Fruit fly (Drosophila melanogaster) whole organism, embryonic: ENCODE measurements around the gene CG4577.

Experiments
- Abd-B ChIP-seq: fragments of 200-800 bp; sonication (Bioruptor generic); optimal IDR thresholded peaks from 2 replicates; lab custom pipeline; 2018; ENCODE audit warnings: missing biosample characterization, mild to moderate bottlenecking, missing genetic modification characterization, moderate library complexity
- Aef1 ChIP-seq: fragments of 200-800 bp; sonication (Bioruptor generic); IDR thresholded peaks from 3 replicates; pipeline ENCODE4 v1.3.6; 2022; ENCODE audit warnings: missing biosample characterization, missing genetic modification characterization
- Blimp-1 ChIP-seq: fragments of 200-800 bp; sonication (Bioruptor generic); optimal IDR thresholded peaks from 3 replicates; lab custom pipeline; 2018; ENCODE audit warnings: missing biosample characterization, missing genetic modification characterization, mild to moderate bottlenecking, moderate library complexity, missing genetic modification reagents
- CG10462 ChIP-seq: fragments of 200-800 bp; sonication (Bioruptor generic); optimal IDR thresholded peaks from 2 replicates; lab custom pipeline; 2016; ENCODE audit warnings: missing biosample characterization, missing genetic modification characterization
- CG12155 ChIP-seq: fragments of 200-800 bp; sonication (Bioruptor generic); optimal IDR thresholded peaks from 3 replicates; lab custom pipeline; 2016; ENCODE audit warnings: missing biosample characterization, missing genetic modification characterization
- CG12659 ChIP-seq: fragments of 200-800 bp; sonication (Bioruptor generic); optimal IDR thresholded peaks from 3 replicates; lab custom pipeline; 2017; ENCODE audit warnings: mild to moderate bottlenecking, missing biosample characterization, missing genetic modification reagents, missing genetic modification characterization
- CG14710 ChIP-seq: fragments of 200-800 bp; sonication (Bioruptor generic); optimal IDR thresholded peaks from 3 replicates; lab custom pipeline; 2019; ENCODE audit warnings: missing biosample characterization, mild to moderate bottlenecking, missing genetic modification characterization, moderate library complexity
- CG15269 ChIP-seq: fragments of 200-800 bp; sonication (Bioruptor generic); optimal IDR thresholded peaks from 2 replicates; lab custom pipeline; 2018; ENCODE audit warnings: missing biosample characterization, mild to moderate bottlenecking, missing genetic modification characterization, moderate library complexity
- CG16779 ChIP-seq: fragments of 200-800 bp; sonication (Bioruptor generic); IDR thresholded peaks from 2 replicates; pipeline ENCODE4 v1.3.6; 2022; ENCODE audit warnings: missing biosample characterization, missing genetic modification characterization
- CG17186 ChIP-seq: fragments of 200-800 bp; sonication (Bioruptor generic); optimal IDR thresholded peaks from 3 replicates; lab custom pipeline; 2017; ENCODE audit warnings: missing biosample characterization, missing genetic modification reagents, missing genetic modification characterization
- CG17385 ChIP-seq: fragments of 200-800 bp; sonication (Bioruptor generic); optimal IDR thresholded peaks from 3 replicates; lab custom pipeline; 2018; ENCODE audit warnings: missing biosample characterization, mild to moderate bottlenecking, missing genetic modification characterization
- CG18599 ChIP-seq: fragments of 200-800 bp; sonication (Bioruptor generic); optimal IDR thresholded peaks from 3 replicates; lab custom pipeline; 2017; ENCODE audit warnings: missing biosample characterization, missing genetic modification characterization, mild to moderate bottlenecking, moderate library complexity, missing genetic modification reagents
- CG2129 ChIP-seq: fragments of 200-800 bp; sonication (Bioruptor generic); IDR thresholded peaks from 2 replicates; pipeline ENCODE4 v1.3.6; 2022; ENCODE audit warnings: missing biosample characterization, missing genetic modification characterization; ENCODE audit not compliant: partially characterized antibody
- CG2712 ChIP-seq: fragments of 200-800 bp; optimal IDR thresholded peaks from 3 replicates; lab custom pipeline; 2019; ENCODE audit warnings: missing biosample characterization, mild to moderate bottlenecking, missing genetic modification characterization, moderate library complexity
- CG31388 ChIP-seq: fragments of 200-800 bp; sonication (Bioruptor generic); optimal IDR thresholded peaks from 2 replicates; lab custom pipeline; 2016; ENCODE audit warnings: missing biosample characterization, missing genetic modification characterization
- CG3163 ChIP-seq: fragments of 200-800 bp; sonication (Bioruptor generic); optimal IDR thresholded peaks from 3 replicates; lab custom pipeline; 2016; ENCODE audit warnings: missing biosample characterization, missing genetic modification characterization
- CG42726 ChIP-seq: fragments of 200-800 bp; sonication (Bioruptor generic); IDR thresholded peaks from 2 replicates; pipeline ENCODE4 v1.3.6; 2022; ENCODE audit warnings: missing biosample characterization, missing genetic modification characterization; ENCODE audit not compliant: partially characterized antibody
- CG4617 ChIP-seq: fragments of 200-800 bp; sonication (Bioruptor generic); optimal IDR thresholded peaks from 3 replicates; lab custom pipeline; 2016; ENCODE audit warnings: missing biosample characterization, missing genetic modification characterization, borderline replicate concordance
- CG6689 ChIP-seq: fragments of 200-800 bp; sonication (Bioruptor generic); IDR thresholded peaks from 2 replicates; pipeline ENCODE4 v1.3.6; 2022; ENCODE audit warnings: missing biosample characterization, missing genetic modification characterization
- CG8089 ChIP-seq: fragments of 200-800 bp; sonication (Bioruptor generic); optimal IDR thresholded peaks from 3 replicates; lab custom pipeline; 2016; ENCODE audit warnings: missing biosample characterization, missing genetic modification characterization
- Dp ChIP-seq: fragments of 200-800 bp; sonication (Bioruptor generic); optimal IDR thresholded peaks from 2 replicates; lab custom pipeline; 2018; ENCODE audit warnings: missing biosample characterization, mild to moderate bottlenecking, missing genetic modification characterization, moderate library complexity
- Ets65A ChIP-seq: fragments of 200-800 bp; sonication (Bioruptor generic); peaks from one replicate; lab custom pipeline; 2016; ENCODE audit warnings: missing biosample characterization, missing genetic modification characterization
- Ets97D ChIP-seq: fragments of 200-800 bp; sonication (Bioruptor generic); optimal IDR thresholded peaks from 3 replicates; lab custom pipeline; 2016; ENCODE audit warnings: missing biosample characterization, missing genetic modification characterization
- Gug ChIP-seq: fragments of 200-800 bp; sonication (Bioruptor generic); IDR thresholded peaks from 4 replicates; pipeline ENCODE4 v1.3.6; 2022; ENCODE audit warnings: missing biosample characterization, missing genetic modification characterization
- H2.0 ChIP-seq: fragments of 200-800 bp; sonication (Bioruptor generic); IDR thresholded peaks from 2 replicates; pipeline ENCODE4 v1.3.6; 2022; ENCODE audit warnings: missing biosample characterization, missing genetic modification characterization
- HLH3B ChIP-seq: fragments of 200-800 bp; sonication (Bioruptor generic); IDR thresholded peaks from 2 replicates; pipeline ENCODE4 v1.3.6; 2022; ENCODE audit warnings: missing biosample characterization, missing genetic modification characterization
- HLHmδ ChIP-seq: fragments of 200-800 bp; sonication (Bioruptor generic); optimal IDR thresholded peaks from 2 replicates; lab custom pipeline; 2018; ENCODE audit warnings: missing biosample characterization, mild to moderate bottlenecking, missing genetic modification characterization, moderate library complexity
- Hr78 ChIP-seq, 2 experiments: fragments of 200-800 bp in 1 of 2; fragments of >200 bp in 1 of 2; sonication (Bioruptor generic) in 1 of 2; optimal IDR thresholded peaks; 2 replicates each; lab custom pipeline; 2017 to 2019; ENCODE audit warnings: missing biosample characterization in 2 of 2, missing genetic modification characterization in 2 of 2, mild to moderate bottlenecking in 1 of 2, moderate library complexity in 1 of 2
- MBD-R2 ChIP-seq: fragments of 200-800 bp; sonication (Bioruptor generic); IDR thresholded peaks from 2 replicates; pipeline ENCODE4 v1.3.6; 2022; ENCODE audit warnings: missing biosample characterization, missing genetic modification characterization
- Scr ChIP-seq: fragments of 200-800 bp; sonication (Bioruptor generic); IDR thresholded peaks from 2 replicates; pipeline ENCODE4 v1.3.6; 2022; ENCODE audit warnings: missing biosample characterization, missing genetic modification characterization; ENCODE audit not compliant: partially characterized antibody
- Trl ChIP-seq, 3 experiments: fragments of >200 bp in 2 of 3; fragments of 200-800 bp in 1 of 3; sonication (Bioruptor generic) in 1 of 3; optimal IDR thresholded peaks; 2 replicates in 1 of 3; 3 replicates in 2 of 3; lab custom pipeline; 2016 to 2017; ENCODE audit warnings: missing biosample characterization in 1 of 3, missing genetic modification characterization in 1 of 3
- cg ChIP-seq: fragments of 200-800 bp; sonication (Bioruptor generic); optimal IDR thresholded peaks from 3 replicates; lab custom pipeline; 2019; ENCODE audit warnings: missing biosample characterization, mild to moderate bottlenecking, missing genetic modification characterization, moderate library complexity
- chinmo ChIP-seq: fragments of 200-800 bp; sonication (Bioruptor generic); IDR thresholded peaks from 4 replicates; pipeline ENCODE4 v1.3.6; 2022; ENCODE audit warnings: missing biosample characterization, missing genetic modification characterization; ENCODE audit not compliant: partially characterized antibody
- chm ChIP-seq: fragments of 200-800 bp; sonication (Bioruptor generic); IDR thresholded peaks from 2 replicates; pipeline ENCODE4 v1.3.6; 2022; ENCODE audit warnings: missing biosample characterization, missing genetic modification characterization
- ci ChIP-seq: fragments of 200-800 bp; sonication (Bioruptor generic); IDR thresholded peaks from 3 replicates; pipeline ENCODE4 v1.3.6; 2022; ENCODE audit warnings: missing biosample characterization, missing genetic modification characterization
- corto ChIP-seq: fragments of 200-800 bp; sonication (Bioruptor generic); optimal IDR thresholded peaks from 2 replicates; lab custom pipeline; 2016; ENCODE audit warnings: missing biosample characterization, mild to moderate bottlenecking, missing genetic modification characterization, moderate library complexity
- kni ChIP-seq: fragments of 200-800 bp; sonication (Bioruptor generic); optimal IDR thresholded peaks from 3 replicates; lab custom pipeline; 2017; ENCODE audit warnings: mild to moderate bottlenecking, missing biosample characterization, missing genetic modification reagents, missing genetic modification characterization
- luna ChIP-seq: fragments of 200-800 bp; sonication (Bioruptor generic); optimal IDR thresholded peaks from 2 replicates; lab custom pipeline; 2016; ENCODE audit warnings: missing biosample characterization, missing genetic modification characterization
- mam ChIP-seq: fragments of 200-800 bp; sonication (Bioruptor generic); optimal IDR thresholded peaks from 3 replicates; lab custom pipeline; 2016; ENCODE audit warnings: missing biosample characterization, missing genetic modification characterization
- peb ChIP-seq: fragments of 200-800 bp; sonication (Bioruptor generic); IDR thresholded peaks from 2 replicates; pipeline ENCODE4 v1.3.6; 2022; ENCODE audit warnings: missing biosample characterization, missing genetic modification characterization
- pzg ChIP-seq: fragments of 200-800 bp; sonication (Bioruptor generic); optimal IDR thresholded peaks from 3 replicates; lab custom pipeline; 2018; ENCODE audit warnings: missing biosample characterization, mild to moderate bottlenecking, missing genetic modification characterization, moderate library complexity
- scrt ChIP-seq: fragments of 200-800 bp; sonication (Bioruptor generic); optimal IDR thresholded peaks from 2 replicates; lab custom pipeline; 2018; ENCODE audit warnings: missing biosample characterization, mild to moderate bottlenecking, missing genetic modification characterization, moderate library complexity
- seq ChIP-seq: fragments of 200-800 bp; sonication (Bioruptor generic); IDR thresholded peaks from 2 replicates; pipeline ENCODE4 v1.3.6; 2022; ENCODE audit warnings: missing biosample characterization, missing genetic modification characterization
- sqz ChIP-seq: fragments of 200-800 bp; sonication (Bioruptor generic); optimal IDR thresholded peaks from 3 replicates; lab custom pipeline; 2018; ENCODE audit warnings: missing biosample characterization, mild to moderate bottlenecking, missing genetic modification characterization
- toy ChIP-seq: fragments of 200-800 bp; sonication (Bioruptor generic); IDR thresholded peaks from 2 replicates; pipeline ENCODE4 v1.3.6; 2022; ENCODE audit warnings: missing biosample characterization, missing genetic modification characterization
- tup ChIP-seq: fragments of 200-800 bp; sonication (Bioruptor generic); optimal IDR thresholded peaks from 2 replicates; lab custom pipeline; 2016; ENCODE audit warnings: missing biosample characterization, mild to moderate bottlenecking, missing genetic modification characterization, moderate library complexity
- unc-4 ChIP-seq: fragments of 200-800 bp; sonication (Bioruptor generic); IDR thresholded peaks from 2 replicates; pipeline ENCODE4 v1.3.6; 2022; ENCODE audit warnings: missing biosample characterization, missing genetic modification characterization; ENCODE audit not compliant: partially characterized antibody
- vnd ChIP-seq: fragments of 200-800 bp; sonication (Bioruptor generic); IDR thresholded peaks from 3 replicates; pipeline ENCODE4 v1.3.6; 2022; ENCODE audit warnings: missing biosample characterization, missing genetic modification characterization; ENCODE audit not compliant: partially characterized antibody
- wek ChIP-seq: fragments of 200-800 bp; sonication (Bioruptor generic); optimal IDR thresholded peaks from 3 replicates; lab custom pipeline; 2018; ENCODE audit warnings: missing biosample characterization, mild to moderate bottlenecking, missing genetic modification characterization, moderate library complexity

CG4577 gene

dm6 chr2L:1164294-1164693 lies 29.8 kb downstream of the CG4577 start, which contains the start of gene IntS14 (continued):
- TF ChIP-seq chm (GFP tag; lab: Robert Waterston, UW): no peak
- TF ChIP-seq pzg (GFP tag; lab: Kevin White, UChicago): peak; percentile 68
- no peak for TF ChIP-seq CG6689 (GFP tag; lab: Robert Waterston, UW)
- TF ChIP-seq CG12659 (GFP tag; lab: Kevin White, UChicago): peak; percentile 9
- peak; percentile 29; the same call in 1 of the 2 replicates for TF ChIP-seq Scr (GFP tag; lab: Robert Waterston, UW)
- peak; percentile 54 for TF ChIP-seq CG4617 (GFP tag; lab: Kevin White, UChicago)
- TF ChIP-seq unc-4: peak; percentile 37; the same call in 1 of the 2 replicates
- peak; percentile 92 for TF ChIP-seq Dp (GFP tag; lab: Kevin White, UChicago)
- peak; percentile 89 for TF ChIP-seq MBD-R2
- 0 out of 2 replicates have a peak, but pooled peaks have one; percentile 5 for TF ChIP-seq CG42726 (GFP tag; lab: Robert Waterston, UW)
- TF ChIP-seq CG15269 (tag; lab: Kevin White, UChicago): no peak
- TF ChIP-seq CG2712: no peak
- TF ChIP-seq cg (GFP tag; lab: Kevin White, UChicago): no peak
- peak; percentile 3 for TF ChIP-seq CG10462 (GFP tag; lab: Kevin White, UChicago)
- TF ChIP-seq CG14710 (tag; lab: Kevin White, UChicago): peak; percentile 12
- TF ChIP-seq CG17385: peak; percentile 97
- no peak for TF ChIP-seq mam (GFP tag; lab: Kevin White, UChicago)
- TF ChIP-seq Blimp-1 (GFP tag; lab: Kevin White, UChicago): no peak
- TF ChIP-seq kni (GFP tag; lab: Kevin White, UChicago): peak; percentile 3
- TF ChIP-seq CG8089 (GFP tag; lab: Kevin White, UChicago): peak; percentile 68
- TF ChIP-seq chinmo (GFP tag; lab: Robert Waterston, UW): peak; percentile 67; the same call in 1 of the 4 replicates

- TF ChIP-seq Gug (GFP tag; lab: Robert Waterston, UW) (no peak), CG18599 (GFP tag; lab: Kevin White, UChicago) (no peak), ci (no peak), H2.0 (no peak), tup (GFP tag; lab: Kevin White, UChicago) (no peak), corto (no peak), scrt (no peak), Trl (optimal IDR thresholded peaks at IDR 0.05; lab: Kevin White, UChicago) (no peak), Trl (GFP tag; optimal IDR thresholded peaks at IDR 0.05; lab: Kevin White, UChicago) (no peak), vnd (GFP tag; lab: Robert Waterston, UW) (no peak), sqz (GFP tag; lab: Kevin White, UChicago) (no peak), Hr78 (GFP tag; optimal IDR thresholded peaks at IDR 0.05; lab: Kevin White, UChicago) (no peak), HLHmδ (GFP tag; lab: Kevin White, UChicago) (no peak), seq (no peak), Aef1 (no peak), Abd-B (GFP tag; lab: Kevin White, UChicago) (peak; percentile 27), CG31388 (GFP tag; lab: Kevin White, UChicago) (no peak), CG16779 (GFP tag; lab: Robert Waterston, UW) (no peak), CG3163 (GFP tag; lab: Kevin White, UChicago) (no peak), toy (GFP tag; lab: Robert Waterston, UW) (no peak), Ets97D (GFP tag; lab: Kevin White, UChicago) (peak; percentile 1), HLH3B (no peak), CG17186 (GFP tag; lab: Kevin White, UChicago) (no peak), CG12155 (no peak), Ets65A (GFP tag; lab: Kevin White, UChicago) (no peak), wek (GFP tag; lab: Kevin White, UChicago) (no peak), CG2129 (no peak), luna (GFP tag; lab: Kevin White, UChicago) (no peak), peb (GFP tag; lab: Robert Waterston, UW) (no peak)
Measured at dm6 chr2L:1166326-1166725, 31.8 kb downstream of the CG4577 start, which contains the start of gene CG14341. Gene CG14341 (plus strand): TSS chr2L:1166506.
